Worm (Caenorhabditis elegans) whole organism, L1 larva: ENCODE measurements around the gene M163.22.

Experiments used
- aly-2 ChIP-seq: fragments of 150-350 bp; optimal IDR thresholded peaks from 2 replicates; lab custom pipeline; 2014; ENCODE audit warnings: missing biosample characterization, missing genetic modification characterization
- blmp-1 ChIP-seq: fragments of 150-350 bp; optimal IDR thresholded peaks from 2 replicates; lab custom pipeline; 2014; ENCODE audit warnings: missing biosample characterization, missing genetic modification characterization
- ceh-82 ChIP-seq, 3 experiments: fragments of 150-350 bp in 1 of 3; sonication (generic microtip) in 2 of 3; optimal IDR thresholded peaks; 2 replicates each; lab custom pipeline; 2014 to 2017; ENCODE audit warnings: missing biosample characterization in 3 of 3, missing genetic modification characterization in 3 of 3
- fkh-4 ChIP-seq: sonication (generic microtip); optimal IDR thresholded peaks from 2 replicates; lab custom pipeline; 2016; ENCODE audit warnings: missing compliant biosample characterization, missing genetic modification characterization, borderline replicate concordance
- fos-1 ChIP-seq: fragments of 150-350 bp; optimal IDR thresholded peaks from 2 replicates; lab custom pipeline; 2014; ENCODE audit warnings: missing biosample characterization, missing genetic modification characterization
- jun-1 ChIP-seq: fragments of 150-350 bp; optimal IDR thresholded peaks from 2 replicates; lab custom pipeline; 2014; ENCODE audit warnings: missing biosample characterization, missing genetic modification reagents, missing genetic modification characterization
- lin-13 ChIP-seq: fragments of 150-350 bp; optimal IDR thresholded peaks from 2 replicates; lab custom pipeline; 2014; ENCODE audit warnings: missing biosample characterization, missing genetic modification reagents, missing genetic modification characterization
- mdl-1 ChIP-seq, 2 experiments: fragments of 150-350 bp; optimal IDR thresholded peaks; 2 replicates each; lab custom pipeline; 2014 to 2017; ENCODE audit warnings: missing biosample characterization in 2 of 2, missing genetic modification characterization in 2 of 2, inconsistent platforms in 1 of 2
- nhr-28 ChIP-seq: fragments of 150-350 bp; optimal IDR thresholded peaks from 2 replicates; lab custom pipeline; 2014; ENCODE audit warnings: missing biosample characterization, missing genetic modification characterization
- pax-3 ChIP-seq: fragments of 200-800 bp; sonication (Bioruptor generic); optimal IDR thresholded peaks from 2 replicates; lab custom pipeline; 2018; ENCODE audit warnings: mild to moderate bottlenecking, missing genetic modification characterization, moderate library complexity, missing compliant biosample characterization
- unc-62 ChIP-seq: fragments of 150-350 bp; optimal IDR thresholded peaks from 2 replicates; lab custom pipeline; 2014; ENCODE audit warnings: missing biosample characterization, missing genetic modification reagents, missing genetic modification characterization
- xbp-1 ChIP-seq: sonication (generic microtip); optimal IDR thresholded peaks from 2 replicates; lab custom pipeline; 2016; ENCODE audit warnings: missing genetic modification characterization, missing compliant biosample characterization

- no peak for TF ChIP-seq unc-62 (GFP tag; lab: Kevin White, UChicago)
- TF ChIP-seq aly-2 (tag; lab: Kevin White, UChicago), result no peak
- TF ChIP-seq xbp-1 (tag; lab: Kevin White, UChicago), result no peak
- no peak for TF ChIP-seq jun-1 (tag; lab: Kevin White, UChicago)
- no peak for TF ChIP-seq blmp-1 (tag; lab: Kevin White, UChicago)
- TF ChIP-seq pax-3, result no peak
- no peak for TF ChIP-seq fos-1
- TF ChIP-seq ceh-82 (tag; optimal IDR thresholded peaks at IDR 0.05; lab: Kevin White, UChicago), result no peak
- TF ChIP-seq lin-13, result no peak
- TF ChIP-seq nhr-28 (tag; lab: Kevin White, UChicago), result no peak
- no peak for TF ChIP-seq fkh-4
- no peak for TF ChIP-seq mdl-1 (tag; optimal IDR thresholded peaks at IDR 0.05; lab: Kevin White, UChicago)
Measured at ce11 chrX:14455419-14455818, 10.3 kb upstream of the M163.22 start, which contains the start of gene Y66C5A.1.
